Worm (Caenorhabditis elegans): ENCODE data around the gene egl-43.

DNA sequence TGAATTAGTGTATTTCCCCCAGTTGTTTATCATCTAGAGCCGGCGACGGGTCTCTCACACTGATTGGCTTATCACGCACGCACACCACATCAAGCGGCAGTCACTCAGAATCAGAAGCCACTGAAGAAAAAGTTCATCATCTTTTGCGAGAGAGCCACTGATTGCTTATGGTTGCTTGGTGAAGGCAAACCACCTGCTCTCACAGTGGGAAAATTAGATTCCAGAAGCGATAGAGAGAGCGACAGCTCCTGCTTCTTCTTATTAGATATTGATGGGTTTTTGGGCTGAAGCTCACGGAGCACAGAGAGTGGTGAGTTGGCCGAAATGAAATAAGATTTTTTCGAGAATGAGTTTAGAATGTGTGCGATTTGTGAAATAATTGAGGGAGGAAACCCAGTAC is 1.1 kb downstream of the egl-43 start:
- no peak for TF ChIP-seq nhr-76 (tag; optimal IDR thresholded peaks at IDR 0.05)
- TF ChIP-seq egl-27 (tag; optimal IDR thresholded peaks at IDR 0.05) = no peak
- TF ChIP-seq ceh-90 (tag; optimal IDR thresholded peaks at IDR 0.05) = no peak
- TF ChIP-seq lin-13 (GFP tag; optimal IDR thresholded peaks at IDR 0.05) = no peak
- no peak for TF ChIP-seq fos-1 (tag; optimal IDR thresholded peaks at IDR 0.05)
